Worm (Caenorhabditis elegans): ENCODE measurements around the gene F58F12.1.

DNA sequence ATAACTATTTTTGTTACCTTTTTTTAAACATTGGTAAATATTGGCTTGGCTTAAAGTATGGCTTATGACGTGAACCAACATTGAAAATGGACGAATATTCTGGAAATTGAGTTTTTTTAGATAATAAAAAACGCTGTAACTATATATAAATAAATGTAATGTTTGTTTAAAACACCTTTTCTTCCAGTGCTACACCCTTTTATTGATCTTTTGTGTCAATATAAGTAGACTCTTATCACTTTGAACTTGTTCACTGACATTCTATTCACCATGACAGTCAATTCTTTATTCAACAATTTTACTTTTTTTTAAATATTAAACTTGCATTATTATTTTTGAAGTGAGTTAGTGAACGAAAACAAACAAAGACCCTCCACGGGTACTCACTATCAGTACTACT, 19.8 kb downstream of the F58F12.1 start, which contains the start of gene T25D10.1:
- no peak for TF ChIP-seq skn-1 (tag; optimal IDR thresholded peaks at IDR 0.05)
- TF ChIP-seq jun-1 (tag; optimal IDR thresholded peaks at IDR 0.05) = no peak
- TF ChIP-seq unc-62 (GFP tag; optimal IDR thresholded peaks at IDR 0.05) = no peak
- TF ChIP-seq ama-1 (optimal IDR thresholded peaks at IDR 0.05) = no peak
